Fruit fly (Drosophila melanogaster): Measurements from ENCODE around the gene Jon99Ci.

DNA sequence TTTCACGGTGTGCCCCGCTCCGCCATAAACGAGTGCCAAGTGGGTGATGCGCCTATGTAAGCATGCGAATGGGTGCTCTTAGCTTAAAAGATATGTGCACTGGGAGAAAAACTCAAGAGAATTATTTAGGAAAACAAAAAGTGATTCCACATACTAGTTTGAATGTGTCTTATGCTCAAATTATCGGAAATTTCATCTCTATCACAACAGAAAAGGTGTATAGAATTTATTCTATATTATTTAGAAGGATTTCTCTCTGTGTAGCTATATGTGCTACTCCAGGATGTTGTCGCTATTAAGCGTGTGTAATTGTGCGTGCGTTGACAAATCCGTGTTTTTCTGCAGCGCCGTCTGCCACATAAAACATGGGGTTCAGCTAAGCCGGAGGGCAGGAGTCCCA lies 33.3 kb upstream of the Jon99Ci start:
- TF ChIP-seq psq (optimal IDR thresholded peaks at IDR 0.05) (no peak), pan (optimal IDR thresholded peaks at IDR 0.05) (no peak), Dll (optimal IDR thresholded peaks at IDR 0.05) (no peak), usp (GFP tag; optimal IDR thresholded peaks at IDR 0.05) (no peak)
